Fruit fly (Drosophila melanogaster) whole organism, prepupa: ENCODE measurements around the gene Ptp10D.

Experiments used
- Blimp-1 ChIP-seq: fragments of 200-800 bp; sonication (Bioruptor generic); optimal IDR thresholded peaks from 3 replicates; lab custom pipeline; 2017; ENCODE audit warnings: missing biosample characterization, missing genetic modification characterization, mild to moderate bottlenecking, moderate library complexity, missing genetic modification reagents
- CG10631 ChIP-seq: fragments of 200-800 bp; sonication (Bioruptor generic); optimal IDR thresholded peaks from 2 replicates; lab custom pipeline; 2016; ENCODE audit warnings: missing biosample characterization, missing genetic modification characterization
- CG10669 ChIP-seq: fragments of 200-800 bp; sonication (Bioruptor generic); optimal IDR thresholded peaks from 3 replicates; lab custom pipeline; 2018; ENCODE audit warnings: missing biosample characterization, mild to moderate bottlenecking, missing genetic modification characterization, moderate library complexity
- CG11294 ChIP-seq: fragments of 200-800 bp; sonication (Bioruptor generic); IDR thresholded peaks from 2 replicates; pipeline ENCODE4 v1.3.6; 2022; ENCODE audit warnings: missing biosample characterization, missing genetic modification characterization
- CG11762 ChIP-seq: fragments of 200-800 bp; sonication (Bioruptor generic); optimal IDR thresholded peaks from 3 replicates; lab custom pipeline; 2016; ENCODE audit warnings: missing biosample characterization, missing genetic modification characterization; ENCODE audit not compliant: insufficient read depth
- CG11902 ChIP-seq: fragments of 200-800 bp; sonication (Bioruptor generic); optimal IDR thresholded peaks from 3 replicates; lab custom pipeline; 2016; ENCODE audit warnings: missing biosample characterization, missing genetic modification characterization
- CG1621 ChIP-seq: fragments of 200-800 bp; sonication (Bioruptor generic); optimal IDR thresholded peaks from 3 replicates; lab custom pipeline; 2018; ENCODE audit warnings: missing biosample characterization, mild to moderate bottlenecking, missing genetic modification characterization
- CG16779 ChIP-seq: fragments of 200-800 bp; sonication (Bioruptor generic); optimal IDR thresholded peaks from 3 replicates; lab custom pipeline; 2017; ENCODE audit warnings: missing biosample characterization, mild to moderate bottlenecking, missing genetic modification characterization
- CG3032 ChIP-seq: fragments of 200-800 bp; optimal IDR thresholded peaks from 2 replicates; lab custom pipeline; 2019; ENCODE audit warnings: missing biosample characterization, mild to moderate bottlenecking, missing genetic modification characterization, moderate library complexity
- CG31627 ChIP-seq: fragments of 200-800 bp; sonication (Bioruptor generic); optimal IDR thresholded peaks from 3 replicates; lab custom pipeline; 2016; ENCODE audit warnings: missing biosample characterization, missing genetic modification characterization
- CG32006 ChIP-seq: fragments of 200-800 bp; sonication (Bioruptor generic); optimal IDR thresholded peaks from 3 replicates; lab custom pipeline; 2017; ENCODE audit warnings: missing biosample characterization, mild to moderate bottlenecking, missing genetic modification characterization
- CG3919 ChIP-seq: fragments of 200-800 bp; sonication (Bioruptor generic); optimal IDR thresholded peaks from 3 replicates; lab custom pipeline; 2016; ENCODE audit warnings: missing biosample characterization, missing genetic modification characterization
- CG6163 ChIP-seq: fragments of 200-800 bp; sonication (Bioruptor generic); IDR thresholded peaks from 3 replicates; pipeline ENCODE4 v1.3.6; 2022; ENCODE audit warnings: missing biosample characterization, missing genetic modification characterization
- CG6276 ChIP-seq: fragments of 200-800 bp; sonication (Bioruptor generic); optimal IDR thresholded peaks from 2 replicates; lab custom pipeline; 2017; ENCODE audit warnings: missing biosample characterization, mild to moderate bottlenecking, missing genetic modification characterization
- CG6792 ChIP-seq: fragments of 200-800 bp; sonication (Bioruptor generic); optimal IDR thresholded peaks from 3 replicates; lab custom pipeline; 2016; ENCODE audit warnings: missing biosample characterization, missing genetic modification characterization
- CG7368 ChIP-seq: fragments of 200-800 bp; sonication (Bioruptor generic); optimal IDR thresholded peaks from 3 replicates; lab custom pipeline; 2016; ENCODE audit warnings: missing biosample characterization, missing genetic modification characterization
- CG8119 ChIP-seq: fragments of 200-800 bp; sonication (Bioruptor generic); IDR thresholded peaks from 3 replicates; pipeline ENCODE4 v1.3.6; 2022; ENCODE audit warnings: missing biosample characterization, missing genetic modification characterization
- CG8319 ChIP-seq: fragments of 200-800 bp; sonication (Bioruptor generic); optimal IDR thresholded peaks from 3 replicates; lab custom pipeline; 2016; ENCODE audit warnings: missing biosample characterization, missing genetic modification characterization
- Eip75B ChIP-seq: fragments of 200-800 bp; sonication (Bioruptor generic); optimal IDR thresholded peaks from 3 replicates; lab custom pipeline; 2016; ENCODE audit warnings: missing biosample characterization, missing genetic modification characterization
- Eip78C ChIP-seq: fragments of 200-800 bp; sonication (Bioruptor generic); peaks from one replicate; lab custom pipeline; 2016; ENCODE audit warnings: missing biosample characterization, missing genetic modification characterization
- Ets21C ChIP-seq: fragments of 200-800 bp; sonication (Bioruptor generic); optimal IDR thresholded peaks from 3 replicates; lab custom pipeline; 2016; ENCODE audit warnings: missing biosample characterization, missing genetic modification characterization
- Hr38 ChIP-seq: sonication (Bioruptor generic); optimal IDR thresholded peaks from 2 replicates; lab custom pipeline; 2016; ENCODE audit warnings: missing biosample characterization, missing genetic modification characterization
- Hr39 ChIP-seq: fragments of 200-800 bp; sonication (Bioruptor generic); optimal IDR thresholded peaks from 2 replicates; lab custom pipeline; 2016; ENCODE audit warnings: missing biosample characterization, missing genetic modification characterization
- Hr4 ChIP-seq: fragments of 200-800 bp; sonication (Bioruptor generic); optimal IDR thresholded peaks from 3 replicates; lab custom pipeline; 2016; ENCODE audit warnings: missing biosample characterization, missing genetic modification characterization
- Lpt ChIP-seq: fragments of 200-800 bp; sonication (Bioruptor generic); optimal IDR thresholded peaks from 3 replicates; lab custom pipeline; 2016; ENCODE audit warnings: missing biosample characterization, missing genetic modification characterization
- Met ChIP-seq: fragments of 200-800 bp; sonication (Bioruptor generic); optimal IDR thresholded peaks from 3 replicates; lab custom pipeline; 2016; ENCODE audit warnings: missing biosample characterization, missing genetic modification characterization
- OdsH ChIP-seq: fragments of 200-800 bp; sonication (Bioruptor generic); optimal IDR thresholded peaks from 3 replicates; lab custom pipeline; 2016; ENCODE audit warnings: missing biosample characterization, missing genetic modification characterization
- Smox ChIP-seq: fragments of 200-800 bp; sonication (Bioruptor generic); optimal IDR thresholded peaks from 3 replicates; lab custom pipeline; 2016; ENCODE audit warnings: missing biosample characterization, missing genetic modification characterization
- Sox102F ChIP-seq: fragments of 200-800 bp; sonication (Bioruptor generic); optimal IDR thresholded peaks from 2 replicates; lab custom pipeline; 2016; ENCODE audit warnings: missing biosample characterization, mild to moderate bottlenecking, missing genetic modification characterization
- Sox14 ChIP-seq: fragments of 200-800 bp; sonication (Bioruptor generic); optimal IDR thresholded peaks from 3 replicates; lab custom pipeline; 2016; ENCODE audit warnings: missing biosample characterization, missing genetic modification characterization
- Sox15 ChIP-seq: fragments of 200-800 bp; sonication (Bioruptor generic); optimal IDR thresholded peaks from 3 replicates; lab custom pipeline; 2016; ENCODE audit warnings: missing biosample characterization, missing genetic modification characterization
- acj6 ChIP-seq: fragments of 200-800 bp; sonication (Bioruptor generic); optimal IDR thresholded peaks from 3 replicates; lab custom pipeline; 2016; ENCODE audit warnings: missing biosample characterization, missing genetic modification characterization
- dac ChIP-seq: fragments of 200-800 bp; sonication (Bioruptor generic); optimal IDR thresholded peaks from 2 replicates; lab custom pipeline; 2017; ENCODE audit warnings: missing biosample characterization, mild to moderate bottlenecking, missing genetic modification characterization
- dsx ChIP-seq: fragments of 200-800 bp; optimal IDR thresholded peaks from 3 replicates; lab custom pipeline; 2019; ENCODE audit warnings: missing biosample characterization, mild to moderate bottlenecking, missing genetic modification characterization, moderate library complexity; ENCODE audit not compliant: poor library complexity, severe bottlenecking
- esn ChIP-seq: fragments of 200-800 bp; sonication (Bioruptor generic); optimal IDR thresholded peaks from 2 replicates; lab custom pipeline; 2016; ENCODE audit warnings: missing biosample characterization, mild to moderate bottlenecking, missing genetic modification characterization, moderate library complexity
- fd59A ChIP-seq: fragments of 200-800 bp; sonication (Bioruptor generic); optimal IDR thresholded peaks from 2 replicates; lab custom pipeline; 2017; ENCODE audit warnings: missing biosample characterization, mild to moderate bottlenecking, missing genetic modification characterization, missing genetic modification reagents
- fd85E ChIP-seq: fragments of 200-800 bp; sonication (Bioruptor generic); optimal IDR thresholded peaks from 3 replicates; lab custom pipeline; 2016; ENCODE audit warnings: missing biosample characterization, missing genetic modification characterization
- fkh ChIP-seq: fragments of 200-800 bp; sonication (Bioruptor generic); optimal IDR thresholded peaks from 3 replicates; lab custom pipeline; 2017; ENCODE audit warnings: missing biosample characterization, mild to moderate bottlenecking, missing genetic modification characterization, moderate library complexity
- lz ChIP-seq: fragments of 200-800 bp; sonication (Bioruptor generic); optimal IDR thresholded peaks from 3 replicates; lab custom pipeline; 2016; ENCODE audit warnings: missing biosample characterization, missing genetic modification characterization
- net ChIP-seq: fragments of 200-800 bp; sonication (Bioruptor generic); optimal IDR thresholded peaks from 3 replicates; lab custom pipeline; 2016; ENCODE audit warnings: missing biosample characterization, missing genetic modification characterization
- pdm3 ChIP-seq: fragments of 200-800 bp; sonication (Bioruptor generic); optimal IDR thresholded peaks from 3 replicates; lab custom pipeline; 2016; ENCODE audit warnings: missing biosample characterization, missing genetic modification characterization
- salr ChIP-seq, 2 experiments: fragments of 200-800 bp; sonication (Bioruptor generic); optimal IDR thresholded peaks; 3 replicates each; lab custom pipeline; 2016 to 2018; ENCODE audit warnings: missing biosample characterization in 2 of 2, missing genetic modification characterization in 2 of 2, mild to moderate bottlenecking in 1 of 2
- svp ChIP-seq: fragments of 200-800 bp; sonication (Bioruptor generic); peaks from one replicate; lab custom pipeline; 2016; ENCODE audit warnings: missing biosample characterization, missing genetic modification characterization
- topi ChIP-seq: fragments of 200-800 bp; sonication (Bioruptor generic); optimal IDR thresholded peaks from 3 replicates; lab custom pipeline; 2016; ENCODE audit warnings: missing biosample characterization, missing genetic modification characterization
- vri ChIP-seq: fragments of 200-800 bp; sonication (Bioruptor generic); optimal IDR thresholded peaks from 3 replicates; lab custom pipeline; 2016; ENCODE audit warnings: missing biosample characterization, mild to moderate bottlenecking, missing genetic modification characterization

Gene Ptp10D

dm6 chrX:11659080-11659479, 37.3 kb downstream of the Ptp10D start (continued):
- peak; percentile 80 for TF ChIP-seq pdm3 (GFP tag; lab: Kevin White, UChicago)
- no peak for TF ChIP-seq Hr39 (GFP tag; lab: Kevin White, UChicago)
- TF ChIP-seq CG6163 (GFP tag; lab: Robert Waterston, UW) = peak; percentile 82
- TF ChIP-seq CG8119 = peak; percentile 93
- peak; percentile 1 for TF ChIP-seq lz (GFP tag; lab: Kevin White, UChicago)
- TF ChIP-seq CG16779 (tag; lab: Kevin White, UChicago) = peak; percentile 86
- TF ChIP-seq Hr4 (GFP tag; lab: Kevin White, UChicago) = peak; percentile 79
- peak; percentile 70 for TF ChIP-seq CG1621 (tag; lab: Kevin White, UChicago)
- peak; percentile 72 for TF ChIP-seq Eip75B (GFP tag; lab: Kevin White, UChicago)
- TF ChIP-seq dsx (GFP tag; lab: Kevin White, UChicago) = peak; percentile 88
- peak; percentile 89 for TF ChIP-seq CG3032 (tag; lab: Kevin White, UChicago)
- TF ChIP-seq fd85E (GFP tag; lab: Kevin White, UChicago) = no peak
- TF ChIP-seq CG10631 (GFP tag; lab: Kevin White, UChicago) = peak; percentile 83
- peak; percentile 77 for TF ChIP-seq CG11762 (GFP tag; lab: Kevin White, UChicago)
- TF ChIP-seq Eip78C = peak; percentile 94
- TF ChIP-seq Met (GFP tag; lab: Kevin White, UChicago) = peak; percentile 70
- TF ChIP-seq Smox = peak; percentile 18
- TF ChIP-seq CG11294 (GFP tag; lab: Robert Waterston, UW) = peak; percentile 86
- peak; percentile 37 for TF ChIP-seq esn (GFP tag; lab: Kevin White, UChicago)
- TF ChIP-seq Sox15 (GFP tag; lab: Kevin White, UChicago) = peak; percentile 63
- peak; percentile 65 for TF ChIP-seq svp
- no peak for TF ChIP-seq Hr38 (GFP tag; lab: Kevin White, UChicago)
- peak; percentile 64 for TF ChIP-seq CG6792 (GFP tag; lab: Kevin White, UChicago)
- TF ChIP-seq vri (GFP tag; lab: Kevin White, UChicago) = no peak

DNA sequence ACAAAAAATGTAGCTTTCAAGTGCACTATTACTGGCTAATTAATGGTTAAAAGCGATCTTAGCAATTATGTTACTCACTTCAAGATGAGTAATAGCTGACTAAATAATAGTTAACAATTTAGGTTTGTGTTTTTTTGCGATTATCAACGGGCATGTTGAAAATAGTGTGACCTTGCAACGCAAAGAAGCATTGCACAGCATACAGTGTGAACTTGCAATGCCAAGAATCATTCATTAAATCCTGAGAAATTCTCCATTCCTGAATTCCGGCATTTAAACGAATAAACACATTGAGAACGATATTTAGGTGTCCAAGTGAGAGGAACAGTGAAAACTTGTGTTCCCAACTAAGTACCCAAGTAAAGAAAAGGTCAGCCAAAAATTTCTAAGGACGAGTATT, 37.8 kb downstream of the Ptp10D start:
- TF ChIP-seq CG1621 (tag; lab: Kevin White, UChicago) (no peak), Sox14 (GFP tag; lab: Kevin White, UChicago) (no peak), Hr4 (GFP tag; lab: Kevin White, UChicago) (no peak), topi (no peak), salr (GFP tag; optimal IDR thresholded peaks at IDR 0.05; lab: Kevin White, UChicago) (no peak), CG31627 (GFP tag; lab: Kevin White, UChicago) (no peak), Lpt (GFP tag; lab: Kevin White, UChicago) (no peak), Eip78C (no peak), dac (no peak), CG11902 (GFP tag; lab: Kevin White, UChicago) (no peak), CG8319 (GFP tag; lab: Kevin White, UChicago) (no peak), dsx (GFP tag; lab: Kevin White, UChicago) (no peak), fkh (no peak), Ets21C (no peak), Hr39 (GFP tag; lab: Kevin White, UChicago) (no peak), Blimp-1 (GFP tag; lab: Kevin White, UChicago) (no peak), svp (no peak), CG11762 (GFP tag; lab: Kevin White, UChicago) (no peak), CG7368 (no peak), net (no peak)
- TF ChIP-seq, all 60 proteins: peak for 0

DNA sequence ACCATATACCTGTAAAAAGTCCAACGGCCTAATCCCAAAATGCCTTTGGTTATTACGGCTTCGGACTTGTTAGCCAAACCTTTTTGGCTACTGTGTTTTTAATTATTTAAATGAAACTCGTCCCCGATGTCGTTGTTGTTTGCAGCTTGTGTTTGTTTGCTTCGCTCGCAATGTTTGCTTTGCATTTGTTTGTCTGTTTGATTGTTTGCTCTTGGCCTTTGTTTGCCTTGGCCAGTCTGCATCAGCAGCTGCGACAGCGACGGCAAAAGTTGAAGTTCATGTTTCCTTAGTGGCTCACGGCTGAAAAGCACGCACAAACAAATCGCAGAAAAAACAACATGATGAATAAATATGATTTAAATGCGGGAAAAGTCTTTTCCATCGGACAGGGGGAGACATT, 38.7 kb downstream of the Ptp10D start:
- peak; percentile 28 for TF ChIP-seq Eip75B (GFP tag; lab: Kevin White, UChicago)
- TF ChIP-seq CG11762 (GFP tag; lab: Kevin White, UChicago) = no peak
- TF ChIP-seq vri (GFP tag; lab: Kevin White, UChicago) = peak; percentile 0
- peak; percentile 50 for TF ChIP-seq CG6792 (GFP tag; lab: Kevin White, UChicago)
- peak; percentile 38 for TF ChIP-seq CG10669 (GFP tag; lab: Kevin White, UChicago)
- peak; percentile 7 for TF ChIP-seq CG8319 (GFP tag; lab: Kevin White, UChicago)
- peak; percentile 21 for TF ChIP-seq CG3919 (GFP tag; lab: Kevin White, UChicago)
- TF ChIP-seq pdm3 (GFP tag; lab: Kevin White, UChicago) = no peak
- no peak for TF ChIP-seq acj6 (GFP tag; lab: Kevin White, UChicago)
- no peak for TF ChIP-seq OdsH
- peak; percentile 58 for TF ChIP-seq CG7368
- TF ChIP-seq topi = no peak
- no peak for TF ChIP-seq CG31627 (GFP tag; lab: Kevin White, UChicago)
- peak; percentile 62 for TF ChIP-seq fkh
- TF ChIP-seq net = peak; percentile 26
- no peak for TF ChIP-seq Hr39 (GFP tag; lab: Kevin White, UChicago)
- no peak for TF ChIP-seq CG8119
- no peak for TF ChIP-seq Sox15 (GFP tag; lab: Kevin White, UChicago)
- TF ChIP-seq dsx (GFP tag; lab: Kevin White, UChicago) = no peak
- TF ChIP-seq fd59A (GFP tag; lab: Kevin White, UChicago) = no peak
- no peak for TF ChIP-seq Ets21C
- peak; percentile 2 for TF ChIP-seq Blimp-1 (GFP tag; lab: Kevin White, UChicago)
- TF ChIP-seq CG32006 (GFP tag; lab: Kevin White, UChicago) = no peak
- TF ChIP-seq CG6276 (GFP tag; lab: Kevin White, UChicago) = no peak
- peak; percentile 39 for TF ChIP-seq Sox102F (GFP tag; lab: Kevin White, UChicago)
- TF ChIP-seq Smox = peak; percentile 18
